Fruit fly (Drosophila melanogaster) whole organism, embryonic: ENCODE measurements around the gene TotX.

Experiments
- Adf1 ChIP-seq: fragments of 200-800 bp; sonication (Bioruptor generic); IDR thresholded peaks from 2 replicates; pipeline ENCODE4 v1.3.6; 2022; ENCODE audit warnings: missing biosample characterization, missing genetic modification characterization
- Aef1 ChIP-seq: fragments of 200-800 bp; sonication (Bioruptor generic); IDR thresholded peaks from 3 replicates; pipeline ENCODE4 v1.3.6; 2022; ENCODE audit warnings: missing biosample characterization, missing genetic modification characterization
- Bgb ChIP-seq: fragments of 200-800 bp; sonication (Bioruptor generic); IDR thresholded peaks from 2 replicates; pipeline ENCODE4 v1.3.6; 2022; ENCODE audit warnings: missing biosample characterization, missing genetic modification characterization; ENCODE audit not compliant: partially characterized antibody
- CG10267 ChIP-seq: fragments of 200-800 bp; sonication (Bioruptor generic); optimal IDR thresholded peaks from 2 replicates; lab custom pipeline; 2018; ENCODE audit warnings: missing biosample characterization, mild to moderate bottlenecking, missing genetic modification characterization, moderate library complexity
- CG10431 ChIP-seq: fragments of 200-800 bp; sonication (Bioruptor generic); optimal IDR thresholded peaks from 3 replicates; lab custom pipeline; 2018; ENCODE audit warnings: missing biosample characterization, mild to moderate bottlenecking, missing genetic modification characterization
- CG10543 ChIP-seq: fragments of 200-800 bp; sonication (Bioruptor generic); optimal IDR thresholded peaks from 3 replicates; lab custom pipeline; 2017; ENCODE audit warnings: missing biosample characterization, mild to moderate bottlenecking, missing genetic modification characterization, moderate library complexity
- CG13894 ChIP-seq: fragments of 200-800 bp; sonication (Bioruptor generic); optimal IDR thresholded peaks from 3 replicates; lab custom pipeline; 2018; ENCODE audit warnings: missing biosample characterization, mild to moderate bottlenecking, missing genetic modification characterization, moderate library complexity
- CG15073 ChIP-seq: fragments of 200-800 bp; sonication (Bioruptor generic); optimal IDR thresholded peaks from 2 replicates; lab custom pipeline; 2016; ENCODE audit warnings: missing biosample characterization, missing genetic modification characterization
- CG1603 ChIP-seq: fragments of 200-800 bp; sonication (Bioruptor generic); optimal IDR thresholded peaks from 2 replicates; lab custom pipeline; 2019; ENCODE audit warnings: missing biosample characterization, mild to moderate bottlenecking, missing genetic modification characterization, moderate library complexity
- CG16779 ChIP-seq: fragments of 200-800 bp; sonication (Bioruptor generic); IDR thresholded peaks from 2 replicates; pipeline ENCODE4 v1.3.6; 2022; ENCODE audit warnings: missing biosample characterization, missing genetic modification characterization
- CG18262 ChIP-seq: fragments of 200-800 bp; optimal IDR thresholded peaks from 3 replicates; lab custom pipeline; 2019; ENCODE audit warnings: missing biosample characterization, mild to moderate bottlenecking, missing genetic modification characterization, moderate library complexity
- CG2199 ChIP-seq: fragments of 200-800 bp; sonication (Bioruptor generic); IDR thresholded peaks from 3 replicates; pipeline ENCODE4 v1.3.6; 2022; ENCODE audit warnings: missing biosample characterization, missing genetic modification characterization
- CG32767 ChIP-seq: fragments of 200-800 bp; sonication (Bioruptor generic); IDR thresholded peaks from 2 replicates; pipeline ENCODE4 v1.3.6; 2022; ENCODE audit warnings: missing biosample characterization, missing genetic modification characterization
- CG32772 ChIP-seq: fragments of 200-800 bp; sonication (Bioruptor generic); IDR thresholded peaks from 2 replicates; pipeline ENCODE4 v1.3.6; 2022; ENCODE audit warnings: missing biosample characterization, missing genetic modification characterization
- CG4424 ChIP-seq: fragments of 200-800 bp; sonication (Bioruptor generic); optimal IDR thresholded peaks from 3 replicates; lab custom pipeline; 2016; ENCODE audit warnings: missing biosample characterization, missing genetic modification characterization
- CG6689 ChIP-seq: fragments of 200-800 bp; sonication (Bioruptor generic); IDR thresholded peaks from 2 replicates; pipeline ENCODE4 v1.3.6; 2022; ENCODE audit warnings: missing biosample characterization, missing genetic modification characterization
- CG7372 ChIP-seq: fragments of 200-800 bp; sonication (Bioruptor generic); IDR thresholded peaks from 2 replicates; pipeline ENCODE4 v1.3.6; 2022; ENCODE audit warnings: missing biosample characterization, missing genetic modification characterization
- CG7786 ChIP-seq: fragments of 200-800 bp; sonication (Bioruptor generic); optimal IDR thresholded peaks from 2 replicates; lab custom pipeline; 2016; ENCODE audit warnings: missing biosample characterization, missing genetic modification characterization
- CG9876 ChIP-seq: fragments of 200-800 bp; sonication (Bioruptor generic); optimal IDR thresholded peaks from 2 replicates; lab custom pipeline; 2016; ENCODE audit warnings: missing biosample characterization, missing genetic modification characterization
- CTCF ChIP-seq: fragments of 200-800 bp; sonication (Bioruptor generic); optimal IDR thresholded peaks from 2 replicates; lab custom pipeline; 2017; ENCODE audit warnings: missing biosample characterization, mild to moderate bottlenecking, missing genetic modification characterization, moderate library complexity
- Deaf1 ChIP-seq: fragments of 200-800 bp; optimal IDR thresholded peaks from 3 replicates; lab custom pipeline; 2019; ENCODE audit warnings: missing biosample characterization, mild to moderate bottlenecking, missing genetic modification characterization, moderate library complexity
- Dp ChIP-seq: fragments of 200-800 bp; sonication (Bioruptor generic); optimal IDR thresholded peaks from 2 replicates; lab custom pipeline; 2018; ENCODE audit warnings: missing biosample characterization, mild to moderate bottlenecking, missing genetic modification characterization, moderate library complexity
- Hmr ChIP-seq: fragments of 200-800 bp; sonication (Bioruptor generic); optimal IDR thresholded peaks from 3 replicates; lab custom pipeline; 2017; ENCODE audit warnings: mild to moderate bottlenecking, missing biosample characterization, missing genetic modification reagents, missing genetic modification characterization
- MBD-R2 ChIP-seq: fragments of 200-800 bp; sonication (Bioruptor generic); IDR thresholded peaks from 2 replicates; pipeline ENCODE4 v1.3.6; 2022; ENCODE audit warnings: missing biosample characterization, missing genetic modification characterization
- Med ChIP-seq: fragments of 200-800 bp; sonication (Bioruptor generic); peaks from one replicate; lab custom pipeline; 2016; ENCODE audit warnings: missing biosample characterization, missing genetic modification characterization, mild to moderate bottlenecking, inconsistent platforms, moderate library complexity
- NC2α ChIP-seq: fragments of 200-800 bp; sonication (Bioruptor generic); optimal IDR thresholded peaks from 2 replicates; lab custom pipeline; 2016; ENCODE audit warnings: missing biosample characterization, missing genetic modification characterization
- PHDP ChIP-seq: fragments of 200-800 bp; sonication (Bioruptor generic); optimal IDR thresholded peaks from 3 replicates; lab custom pipeline; 2018; ENCODE audit warnings: missing biosample characterization, mild to moderate bottlenecking, missing genetic modification characterization, moderate library complexity
- Trl ChIP-seq, 3 experiments: fragments of >200 bp in 2 of 3; fragments of 200-800 bp in 1 of 3; sonication (Bioruptor generic) in 1 of 3; optimal IDR thresholded peaks; 2 replicates in 1 of 3; 3 replicates in 2 of 3; lab custom pipeline; 2016 to 2017; ENCODE audit warnings: missing biosample characterization in 1 of 3, missing genetic modification characterization in 1 of 3
- Usf ChIP-seq: fragments of 200-800 bp; sonication (Bioruptor generic); optimal IDR thresholded peaks from 2 replicates; lab custom pipeline; 2017; ENCODE audit warnings: missing genotype, missing biosample characterization, missing genetic modification characterization
- Xbp1 ChIP-seq: fragments of 200-800 bp; sonication (Bioruptor generic); optimal IDR thresholded peaks from 3 replicates; lab custom pipeline; 2016; ENCODE audit warnings: missing biosample characterization, mild to moderate bottlenecking, missing genetic modification characterization
- abd-A ChIP-seq: fragments of 200-800 bp; sonication (Bioruptor generic); optimal IDR thresholded peaks from 3 replicates; lab custom pipeline; 2019; ENCODE audit warnings: missing biosample characterization, mild to moderate bottlenecking, missing genetic modification characterization, moderate library complexity
- amos ChIP-seq: fragments of 200-800 bp; sonication (Bioruptor generic); IDR thresholded peaks from 2 replicates; pipeline ENCODE4 v1.3.6; 2022; ENCODE audit warnings: missing biosample characterization, missing genetic modification characterization; ENCODE audit not compliant: partially characterized antibody
- chinmo ChIP-seq: fragments of 200-800 bp; sonication (Bioruptor generic); IDR thresholded peaks from 4 replicates; pipeline ENCODE4 v1.3.6; 2022; ENCODE audit warnings: missing biosample characterization, missing genetic modification characterization; ENCODE audit not compliant: partially characterized antibody
- chm ChIP-seq: fragments of 200-800 bp; sonication (Bioruptor generic); IDR thresholded peaks from 2 replicates; pipeline ENCODE4 v1.3.6; 2022; ENCODE audit warnings: missing biosample characterization, missing genetic modification characterization
- ewg ChIP-seq: fragments of 200-800 bp; sonication (Bioruptor generic); optimal IDR thresholded peaks from 3 replicates; lab custom pipeline; 2017; ENCODE audit warnings: mild to moderate bottlenecking, missing biosample characterization, missing genetic modification reagents, missing genetic modification characterization
- p53 ChIP-seq: fragments of 200-800 bp; sonication (Bioruptor generic); optimal IDR thresholded peaks from 2 replicates; lab custom pipeline; 2016; ENCODE audit warnings: missing biosample characterization, missing genetic modification characterization
- pb ChIP-seq: fragments of 200-800 bp; sonication (Bioruptor generic); optimal IDR thresholded peaks from 3 replicates; lab custom pipeline; 2016; ENCODE audit warnings: missing biosample characterization, missing genetic modification characterization
- run ChIP-seq: fragments of 200-800 bp; sonication (Bioruptor generic); optimal IDR thresholded peaks from 3 replicates; lab custom pipeline; 2018; ENCODE audit warnings: missing biosample characterization, mild to moderate bottlenecking, missing genetic modification characterization
- scrt ChIP-seq: fragments of 200-800 bp; sonication (Bioruptor generic); optimal IDR thresholded peaks from 2 replicates; lab custom pipeline; 2018; ENCODE audit warnings: missing biosample characterization, mild to moderate bottlenecking, missing genetic modification characterization, moderate library complexity
- seq ChIP-seq: fragments of 200-800 bp; sonication (Bioruptor generic); IDR thresholded peaks from 2 replicates; pipeline ENCODE4 v1.3.6; 2022; ENCODE audit warnings: missing biosample characterization, missing genetic modification characterization
- stc ChIP-seq: fragments of 200-800 bp; sonication (Bioruptor generic); IDR thresholded peaks from 2 replicates; pipeline ENCODE4 v1.3.6; 2022; ENCODE audit warnings: missing biosample characterization, missing genetic modification characterization
- zen ChIP-seq: fragments of 200-800 bp; sonication (Bioruptor generic); optimal IDR thresholded peaks from 3 replicates; lab custom pipeline; 2018; ENCODE audit warnings: missing biosample characterization, mild to moderate bottlenecking, missing genetic modification characterization, moderate library complexity
- zen2 ChIP-seq: fragments of 200-800 bp; sonication (Bioruptor generic); IDR thresholded peaks from 3 replicates; pipeline ENCODE4 v1.3.6; 2022; ENCODE audit warnings: missing biosample characterization, missing genetic modification characterization; ENCODE audit not compliant: partially characterized antibody
- zf30C ChIP-seq: fragments of 200-800 bp; sonication (Bioruptor generic); optimal IDR thresholded peaks from 3 replicates; lab custom pipeline; 2018; ENCODE audit warnings: missing biosample characterization, mild to moderate bottlenecking, missing genetic modification characterization
- zfh2 ChIP-seq: fragments of 200-800 bp; sonication (Bioruptor generic); optimal IDR thresholded peaks from 2 replicates; lab custom pipeline; 2016; ENCODE audit warnings: missing biosample characterization, missing genetic modification characterization

TotX gene

DNA sequence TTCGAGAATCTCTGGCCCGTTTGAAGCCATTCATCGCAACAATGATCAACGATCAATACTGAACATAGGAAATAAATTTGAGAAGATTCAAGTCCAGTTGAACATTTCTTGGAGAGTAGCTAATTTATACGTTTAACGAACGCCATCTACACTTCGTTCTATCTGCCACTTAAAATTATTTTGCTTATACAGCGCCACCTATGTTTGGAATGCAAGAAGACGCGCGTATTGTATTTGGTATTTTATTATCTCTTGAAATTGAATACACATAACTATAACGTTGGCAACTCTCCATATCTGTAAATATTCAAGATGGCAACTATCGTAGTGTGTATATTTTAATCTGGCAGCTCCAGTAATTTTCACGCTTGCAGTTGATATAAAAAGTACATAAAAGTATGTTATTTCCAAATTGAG lies 42.7 kb upstream of the TotX start (continued):
- TF ChIP-seq zen (tag; lab: Kevin White, UChicago), result peak; percentile 15
- no peak for TF ChIP-seq CG6689 (GFP tag; lab: Robert Waterston, UW)
- TF ChIP-seq CTCF (GFP tag; lab: Kevin White, UChicago), result peak; percentile 99
- peak; percentile 72 for TF ChIP-seq CG1603 (tag; lab: Kevin White, UChicago)
- peak; percentile 65 for TF ChIP-seq Xbp1
- no peak for TF ChIP-seq chm (GFP tag; lab: Robert Waterston, UW)

DNA sequence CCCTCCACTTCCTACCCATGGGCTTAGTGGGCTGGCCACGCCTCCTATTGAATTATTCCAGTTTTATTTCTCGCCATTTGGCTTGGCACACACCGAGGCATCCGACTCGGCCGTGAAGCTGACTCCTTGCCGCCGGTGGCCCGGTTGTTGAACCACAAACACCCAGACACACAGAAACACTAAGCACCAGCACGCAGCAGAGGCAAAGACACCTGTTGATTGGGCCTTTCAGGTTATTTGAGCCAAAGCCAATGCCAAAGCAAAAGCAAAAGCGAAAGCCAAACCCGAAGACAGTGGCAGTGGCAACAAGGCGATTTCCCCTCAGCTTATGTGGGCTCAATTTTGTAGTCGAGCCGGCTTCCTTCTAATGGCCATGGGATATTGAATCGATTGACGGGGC lies 41.5 kb upstream of the TotX start:
- TF ChIP-seq stc (GFP tag; lab: Robert Waterston, UW) (no peak), CG32767 (GFP tag; lab: Robert Waterston, UW) (no peak), CG10543 (peak; percentile 16), Deaf1 (tag; lab: Kevin White, UChicago) (peak; percentile 33), CG4424 (GFP tag; lab: Kevin White, UChicago) (no peak), abd-A (tag; lab: Kevin White, UChicago) (peak; percentile 87), chinmo (GFP tag; lab: Robert Waterston, UW) (0 out of 4 replicates have a peak, but pooled peaks have one; percentile 59), Aef1 (GFP tag; lab: Robert Waterston, UW) (no peak), Usf (GFP tag; lab: Kevin White, UChicago) (no peak), NC2α (no peak), zfh2 (GFP tag; lab: Kevin White, UChicago) (no peak), CG9876 (GFP tag; lab: Kevin White, UChicago) (no peak), CG10431 (GFP tag; lab: Kevin White, UChicago) (no peak), p53 (GFP tag; lab: Kevin White, UChicago) (no peak), zf30C (GFP tag; lab: Kevin White, UChicago) (no peak), scrt (GFP tag; lab: Kevin White, UChicago) (peak; percentile 94), Dp (GFP tag; lab: Kevin White, UChicago) (no peak), run (no peak), CTCF (GFP tag; lab: Kevin White, UChicago) (no peak), CG10267 (no peak), Med (GFP tag; lab: Kevin White, UChicago) (peak; percentile 48)

- peak; percentile 14; the same call in 1 of the 2 replicates for TF ChIP-seq Bgb
- TF ChIP-seq MBD-R2, result 0 out of 2 replicates have a peak, but pooled peaks have one; percentile 29
- TF ChIP-seq scrt (GFP tag; lab: Kevin White, UChicago), result peak; percentile 97
- peak; percentile 10 for TF ChIP-seq Hmr (GFP tag; lab: Kevin White, UChicago)
- TF ChIP-seq Adf1 (GFP tag; lab: Robert Waterston, UW), result peak; percentile 9; the same call in 1 of the 2 replicates
- TF ChIP-seq Trl (optimal IDR thresholded peaks at IDR 0.05; lab: Kevin White, UChicago), result peak in 1 of 2 experiments; percentile 6
- TF ChIP-seq Trl (GFP tag; optimal IDR thresholded peaks at IDR 0.05; lab: Kevin White, UChicago), result no peak
- TF ChIP-seq CG2199 (GFP tag; lab: Robert Waterston, UW), result no peak
- peak; percentile 23; the same call in 1 of the 2 replicates for TF ChIP-seq amos
- no peak for TF ChIP-seq CG15073 (GFP tag; lab: Kevin White, UChicago)
- peak; percentile 14 for TF ChIP-seq CG13894
- no peak for TF ChIP-seq CG18262 (tag; lab: Kevin White, UChicago)
- peak; percentile 91 for TF ChIP-seq Deaf1 (tag; lab: Kevin White, UChicago)
- TF ChIP-seq pb (GFP tag; lab: Kevin White, UChicago), result no peak
- peak; percentile 12; the same call in 1 of the 2 replicates for TF ChIP-seq CG16779 (GFP tag; lab: Robert Waterston, UW)
- peak; percentile 77 for TF ChIP-seq Med (GFP tag; lab: Kevin White, UChicago)
- TF ChIP-seq CG32772 (GFP tag; lab: Robert Waterston, UW), result no peak
- TF ChIP-seq zen2, result 0 out of 3 replicates have a peak, but pooled peaks have one; percentile 20
- TF ChIP-seq CG7786 (GFP tag; lab: Kevin White, UChicago), result no peak
- 0 out of 4 replicates have a peak, but pooled peaks have one; percentile 22 for TF ChIP-seq chinmo (GFP tag; lab: Robert Waterston, UW)
- TF ChIP-seq ewg (GFP tag; lab: Kevin White, UChicago), result peak; percentile 65
- 0 out of 2 replicates have a peak, but pooled peaks have one; percentile 12 for TF ChIP-seq CG7372
- TF ChIP-seq seq (GFP tag; lab: Robert Waterston, UW), result 0 out of 2 replicates have a peak, but pooled peaks have one; percentile 5
- TF ChIP-seq PHDP (tag; lab: Kevin White, UChicago), result no peak
- TF ChIP-seq, all 482 proteins: peak for 16
These were observed 40.1 kb upstream of the TotX start, which contains the start of gene CG31191 for dm6 chr3R:20945463-20945862. Gene CG31191, minus strand, starts transcription at chr3R:20945530.
